Worm (Caenorhabditis elegans): ENCODE data around the gene nhr-59.

DNA sequence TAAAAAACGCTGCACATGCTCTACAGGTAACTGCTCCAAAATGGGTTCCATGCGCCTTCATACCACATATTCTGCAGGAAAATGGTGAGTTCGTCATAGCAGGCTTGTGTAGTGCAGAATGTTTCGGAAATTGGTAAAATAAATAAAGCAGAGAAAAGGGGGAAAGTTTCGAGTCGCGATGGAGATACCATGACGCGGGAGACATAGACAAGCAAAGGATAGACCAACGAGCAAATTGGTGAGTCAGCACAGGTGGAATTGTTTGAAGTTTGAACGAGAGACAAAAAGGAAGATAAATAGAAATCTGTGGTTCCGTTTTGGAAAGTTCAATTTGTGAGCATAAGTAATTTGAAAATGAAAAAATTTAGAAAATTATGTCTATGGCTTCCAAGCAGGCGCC, 12.3 kb upstream of the nhr-59 start, which contains the start of gene nhr-225:
- TF ChIP-seq unc-39 (tag; optimal IDR thresholded peaks at IDR 0.05) (no peak), ceh-82 (tag; optimal IDR thresholded peaks at IDR 0.05) (no peak), zag-1 (tag; optimal IDR thresholded peaks at IDR 0.05) (no peak), pqm-1 (tag; optimal IDR thresholded peaks at IDR 0.05) (no peak), fkh-10 (GFP tag; optimal IDR thresholded peaks at IDR 0.05) (no peak), nhr-237 (tag; optimal IDR thresholded peaks at IDR 0.05) (no peak), nhr-12 (tag; optimal IDR thresholded peaks at IDR 0.05) (no peak), nhr-43 (tag; optimal IDR thresholded peaks at IDR 0.05; ENCODE audit: poor library complexity, severe bottlenecking) (no peak)

All from whole organism, L3 larva.